Fruit fly (Drosophila melanogaster) whole organism, wandering third instar larva: ENCODE results near the gene CG8461.

Source experiments
- Abd-B ChIP-seq: fragments of >200 bp; optimal IDR thresholded peaks from 2 replicates; lab custom pipeline; 2017; ENCODE audit warnings: missing biosample characterization, missing genetic modification characterization
- CG32264 ChIP-seq: fragments of 200-800 bp; sonication (Bioruptor generic); optimal IDR thresholded peaks from 2 replicates; lab custom pipeline; 2016; ENCODE audit warnings: missing biosample characterization, missing genetic modification characterization
- CG9705 ChIP-seq: fragments of 200-800 bp; sonication (Bioruptor generic); optimal IDR thresholded peaks from 2 replicates; lab custom pipeline; 2018; ENCODE audit warnings: missing biosample characterization, mild to moderate bottlenecking, missing genetic modification characterization
- CrebA ChIP-seq: fragments of 200-800 bp; sonication (Bioruptor generic); optimal IDR thresholded peaks from 2 replicates; lab custom pipeline; 2016; ENCODE audit warnings: missing biosample characterization, mild to moderate bottlenecking, missing genetic modification characterization, borderline replicate concordance
- Dfd ChIP-seq: fragments of >200 bp; optimal IDR thresholded peaks from 2 replicates; lab custom pipeline; 2017; ENCODE audit warnings: missing biosample characterization, missing genetic modification characterization
- Dif ChIP-seq: fragments of 200-275, 200-300 bp; sonication (Bioruptor generic); optimal IDR thresholded peaks from 2 replicates; lab custom pipeline; 2018; ENCODE audit warnings: missing biosample characterization, missing genetic modification characterization; ENCODE audit not compliant: partially characterized antibody
- GATAd ChIP-seq: sonication (Bioruptor generic); optimal IDR thresholded peaks from 2 replicates; lab custom pipeline; 2016; ENCODE audit warnings: missing biosample characterization, missing genetic modification characterization
- HLH106 ChIP-seq: fragments of 200-800 bp; optimal IDR thresholded peaks from 3 replicates; lab custom pipeline; 2019; ENCODE audit warnings: missing biosample characterization, mild to moderate bottlenecking, missing genetic modification characterization, moderate library complexity
- Hnf4 ChIP-seq: fragments of 200-800 bp; sonication (Bioruptor generic); optimal IDR thresholded peaks from 2 replicates; lab custom pipeline; 2016; ENCODE audit warnings: missing biosample characterization, mild to moderate bottlenecking, missing genetic modification characterization
- Hr78 ChIP-seq: fragments of >200 bp; optimal IDR thresholded peaks from 2 replicates; lab custom pipeline; 2017; ENCODE audit warnings: missing biosample characterization, missing genetic modification characterization
- Hr83 ChIP-seq: fragments of 200-300 bp; sonication (Bioruptor generic); optimal IDR thresholded peaks from 2 replicates; lab custom pipeline; 2016; ENCODE audit warnings: missing biosample characterization, mild to moderate bottlenecking, missing genetic modification characterization, moderate library complexity; ENCODE audit not compliant: poor library complexity, severe bottlenecking
- Jra ChIP-seq: sonication (Bioruptor generic); optimal IDR thresholded peaks from 2 replicates; lab custom pipeline; 2016; ENCODE audit warnings: missing biosample characterization, missing genetic modification characterization
- Mio ChIP-seq: sonication (Bioruptor generic); optimal IDR thresholded peaks from 2 replicates; lab custom pipeline; 2016; ENCODE audit warnings: missing biosample characterization, missing genetic modification characterization
- Myc ChIP-seq: fragments of >200 bp; optimal IDR thresholded peaks from 2 replicates; lab custom pipeline; 2017
- N ChIP-seq: fragments of >200 bp; optimal IDR thresholded peaks from 2 replicates; lab custom pipeline; 2018; ENCODE audit warnings: missing biosample characterization, missing external identifiers, missing genetic modification characterization
- OdsH ChIP-seq: fragments of 200-800 bp; sonication (Bioruptor generic); optimal IDR thresholded peaks from 2 replicates; lab custom pipeline; 2016; ENCODE audit warnings: missing biosample characterization, mild to moderate bottlenecking, missing genetic modification characterization
- Rel ChIP-seq, 2 experiments: fragments of 200-800 bp; sonication (Bioruptor generic) in 1 of 2; optimal IDR thresholded peaks; 2 replicates in 1 of 2; 3 replicates in 1 of 2; lab custom pipeline; 2016 to 2019; ENCODE audit warnings: mild to moderate bottlenecking in 2 of 2, missing biosample characterization in 2 of 2, missing genetic modification characterization in 2 of 2, moderate library complexity in 1 of 2
- Sp1 ChIP-seq: fragments of 200-800 bp; sonication (Bioruptor generic); optimal IDR thresholded peaks from 3 replicates; lab custom pipeline; 2019; ENCODE audit warnings: missing biosample characterization, mild to moderate bottlenecking, missing genetic modification characterization, moderate library complexity
- Vsx2 ChIP-seq: fragments of 200-300, 225-300 bp; sonication (Bioruptor generic); optimal IDR thresholded peaks from 2 replicates; lab custom pipeline; 2018; ENCODE audit warnings: missing biosample characterization, missing genetic modification characterization; ENCODE audit not compliant: partially characterized antibody
- br ChIP-seq: fragments of 200-800 bp; sonication (Bioruptor generic); optimal IDR thresholded peaks from 2 replicates; lab custom pipeline; 2016; ENCODE audit warnings: missing biosample characterization, missing genetic modification characterization
- brk ChIP-seq: fragments of 200-800 bp; sonication (Bioruptor generic); optimal IDR thresholded peaks from 2 replicates; lab custom pipeline; 2016; ENCODE audit warnings: missing biosample characterization, mild to moderate bottlenecking, missing genetic modification characterization
- dl ChIP-seq, 2 experiments: fragments of 175-275, 200-275 bp in 1 of 2; fragments of 200-275 bp in 1 of 2; sonication (Bioruptor generic); optimal IDR thresholded peaks; lab custom pipeline; 2018; ENCODE audit warnings: mild to moderate bottlenecking in 2 of 2, missing biosample characterization in 2 of 2, missing genetic modification characterization in 2 of 2, moderate library complexity in 2 of 2; ENCODE audit not compliant: partially characterized antibody in 2 of 2, insufficient read depth in 1 of 2
- dmrt93B ChIP-seq: fragments of 200-800 bp; sonication (Bioruptor generic); optimal IDR thresholded peaks from 2 replicates; lab custom pipeline; 2018; ENCODE audit warnings: missing biosample characterization, mild to moderate bottlenecking, missing genetic modification characterization
- dsf ChIP-seq: sonication (Bioruptor generic); optimal IDR thresholded peaks from 2 replicates; lab custom pipeline; 2016; ENCODE audit warnings: missing biosample characterization, missing genetic modification characterization, borderline replicate concordance
- ey ChIP-seq: fragments of 200-800 bp; sonication (Bioruptor generic); optimal IDR thresholded peaks from 2 replicates; lab custom pipeline; 2016; ENCODE audit warnings: missing biosample characterization, missing genetic modification characterization
- foxo ChIP-seq, 2 experiments: fragments of 200-800 bp; sonication (Bioruptor generic); optimal IDR thresholded peaks; 2 replicates in 1 of 2; 3 replicates in 1 of 2; lab custom pipeline; 2016 to 2017; ENCODE audit warnings: missing biosample characterization in 2 of 2, missing genetic modification characterization in 2 of 2
- fru ChIP-seq: fragments of 200-800 bp; sonication (Bioruptor generic); optimal IDR thresholded peaks from 3 replicates; lab custom pipeline; 2016; ENCODE audit warnings: missing biosample characterization, mild to moderate bottlenecking, missing genetic modification characterization
- h ChIP-seq: fragments of 200-800 bp; sonication (Bioruptor generic); optimal IDR thresholded peaks from 3 replicates; lab custom pipeline; 2016; ENCODE audit warnings: missing biosample characterization, mild to moderate bottlenecking, missing genetic modification characterization
- jim ChIP-seq: fragments of 175-275, 200-325 bp; sonication (Bioruptor generic); optimal IDR thresholded peaks from 2 replicates; lab custom pipeline; 2016; ENCODE audit warnings: missing biosample characterization, mild to moderate bottlenecking, missing genetic modification characterization
- lola ChIP-seq: fragments of >200 bp; optimal IDR thresholded peaks from 2 replicates; lab custom pipeline; 2017; ENCODE audit warnings: missing biosample characterization, missing genetic modification characterization
- pan ChIP-seq: fragments of >200 bp; optimal IDR thresholded peaks from 2 replicates; lab custom pipeline; 2017
- psq ChIP-seq: fragments of 200-800 bp; sonication (Bioruptor generic); optimal IDR thresholded peaks from 3 replicates; lab custom pipeline; 2017; ENCODE audit warnings: missing biosample characterization, mild to moderate bottlenecking, missing genetic modification characterization, moderate library complexity
- rgr ChIP-seq: fragments of 200-800 bp; sonication (Bioruptor generic); optimal IDR thresholded peaks from 3 replicates; lab custom pipeline; 2016; ENCODE audit warnings: missing biosample characterization, mild to moderate bottlenecking, missing genetic modification characterization
- sage ChIP-seq: fragments of 200-800 bp; sonication (Bioruptor generic); optimal IDR thresholded peaks from 2 replicates; lab custom pipeline; 2016; ENCODE audit warnings: missing biosample characterization, mild to moderate bottlenecking, missing genetic modification characterization
- sv ChIP-seq: fragments of 200-800 bp; sonication (Bioruptor generic); optimal IDR thresholded peaks from 3 replicates; lab custom pipeline; 2016; ENCODE audit warnings: missing biosample characterization, missing genetic modification characterization
- tai ChIP-seq: sonication (Bioruptor generic); optimal IDR thresholded peaks from 2 replicates; lab custom pipeline; 2016; ENCODE audit warnings: missing biosample characterization, missing genetic modification characterization
- usp ChIP-seq: fragments of >200 bp; optimal IDR thresholded peaks from 2 replicates; lab custom pipeline; 2017; ENCODE audit warnings: missing biosample characterization, missing genetic modification characterization
- woc ChIP-seq: sonication (Bioruptor generic); optimal IDR thresholded peaks from 2 replicates; lab custom pipeline; 2016; ENCODE audit warnings: missing biosample characterization, mild to moderate bottlenecking, missing genetic modification characterization

CG8461 gene

DNA sequence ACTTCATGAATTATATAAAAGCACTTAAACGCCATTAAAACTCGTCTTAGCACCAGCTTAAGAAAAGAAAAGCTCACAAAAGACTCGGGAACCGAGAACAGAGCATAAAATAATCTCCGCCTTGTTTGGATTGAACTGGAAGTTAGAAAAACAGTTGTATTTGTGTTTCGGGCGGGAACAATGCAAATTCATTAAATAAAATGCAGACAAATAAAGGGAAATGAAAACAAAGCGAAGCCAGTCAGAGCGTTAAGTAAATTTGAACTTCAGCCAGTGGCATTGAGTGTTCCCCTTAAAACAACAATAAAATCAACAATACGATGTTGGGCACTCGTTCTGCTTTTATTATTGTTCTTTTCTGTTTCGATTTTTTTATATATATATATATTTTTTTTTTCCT is 13.2 kb upstream of the CG8461 start:
- TF ChIP-seq h (GFP tag; lab: Kevin White, UChicago) (no peak), Rel (GFP tag; optimal IDR thresholded peaks at IDR 0.05; lab: Kevin White, UChicago) (no peak), Rel (tag; optimal IDR thresholded peaks at IDR 0.05; lab: Kevin White, UChicago) (no peak), N (GFP tag; lab: Kevin White, UChicago) (no peak), fru (no peak), psq (GFP tag; lab: Kevin White, UChicago) (no peak), dsf (GFP tag; lab: Kevin White, UChicago) (no peak), Hr78 (GFP tag; lab: Kevin White, UChicago) (no peak), GATAd (no peak), HLH106 (no peak), CG9705 (no peak), Dfd (GFP tag; lab: Kevin White, UChicago) (no peak), tai (no peak), woc (GFP tag; lab: Kevin White, UChicago) (no peak), Hnf4 (GFP tag; lab: Kevin White, UChicago) (no peak), Abd-B (no peak), br (GFP tag; lab: Kevin White, UChicago) (no peak)

DNA sequence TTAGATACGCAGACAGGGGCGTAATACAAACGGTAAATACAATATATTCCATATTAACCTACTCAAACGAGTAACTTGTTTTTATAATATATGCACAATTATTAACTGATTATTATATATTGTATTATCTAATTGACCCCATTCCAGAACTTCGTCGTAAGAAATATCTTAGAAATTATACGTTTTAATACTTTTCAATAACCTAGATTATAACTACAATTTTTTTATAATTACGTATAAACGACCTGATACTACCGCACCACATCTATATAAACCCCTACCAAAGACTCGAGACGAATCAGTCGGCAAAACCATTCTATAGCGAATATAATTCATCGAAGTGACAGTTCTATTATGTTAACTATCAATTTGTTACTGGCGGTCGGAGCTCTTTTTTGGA is 7.3 kb upstream of the CG8461 start, which contains the start of gene Cyp313a1:
Cyp313a1 (plus strand) TSS at position 301 of the 400 bp plus-strand sequence.
- no peak for TF ChIP-seq Rel (GFP tag; optimal IDR thresholded peaks at IDR 0.05; lab: Kevin White, UChicago)
- TF ChIP-seq Rel (tag; optimal IDR thresholded peaks at IDR 0.05; lab: Kevin White, UChicago) = no peak
- no peak for TF ChIP-seq Mio (GFP tag; lab: Kevin White, UChicago)
- no peak for TF ChIP-seq woc (GFP tag; lab: Kevin White, UChicago)
- TF ChIP-seq rgr = no peak

DNA sequence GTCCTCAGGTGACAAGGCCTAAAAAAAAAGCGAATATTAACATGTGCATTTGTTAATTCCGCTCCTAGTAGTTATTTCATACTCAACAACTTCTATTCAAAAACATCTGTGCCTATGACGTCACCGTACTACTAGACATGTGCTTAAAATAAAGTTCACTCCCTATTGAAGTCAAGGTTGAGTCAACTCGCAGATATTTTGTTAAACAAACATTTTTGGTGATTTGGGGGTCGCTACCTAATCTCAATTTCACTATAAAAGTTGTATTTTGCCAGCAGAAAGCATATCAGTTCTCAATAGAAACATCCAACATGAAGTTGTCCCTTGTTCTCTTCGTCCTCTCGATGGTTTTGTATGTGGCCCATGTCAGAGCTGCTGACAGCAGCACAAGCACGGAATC is 3.3 kb upstream of the CG8461 start, which contains the start of gene CG34273:
CG34273 (plus strand) TSS at position 301 of the 400 bp plus-strand sequence.
- TF ChIP-seq GATAd (no peak), pan (no peak), Abd-B (no peak), ey (no peak)

DNA sequence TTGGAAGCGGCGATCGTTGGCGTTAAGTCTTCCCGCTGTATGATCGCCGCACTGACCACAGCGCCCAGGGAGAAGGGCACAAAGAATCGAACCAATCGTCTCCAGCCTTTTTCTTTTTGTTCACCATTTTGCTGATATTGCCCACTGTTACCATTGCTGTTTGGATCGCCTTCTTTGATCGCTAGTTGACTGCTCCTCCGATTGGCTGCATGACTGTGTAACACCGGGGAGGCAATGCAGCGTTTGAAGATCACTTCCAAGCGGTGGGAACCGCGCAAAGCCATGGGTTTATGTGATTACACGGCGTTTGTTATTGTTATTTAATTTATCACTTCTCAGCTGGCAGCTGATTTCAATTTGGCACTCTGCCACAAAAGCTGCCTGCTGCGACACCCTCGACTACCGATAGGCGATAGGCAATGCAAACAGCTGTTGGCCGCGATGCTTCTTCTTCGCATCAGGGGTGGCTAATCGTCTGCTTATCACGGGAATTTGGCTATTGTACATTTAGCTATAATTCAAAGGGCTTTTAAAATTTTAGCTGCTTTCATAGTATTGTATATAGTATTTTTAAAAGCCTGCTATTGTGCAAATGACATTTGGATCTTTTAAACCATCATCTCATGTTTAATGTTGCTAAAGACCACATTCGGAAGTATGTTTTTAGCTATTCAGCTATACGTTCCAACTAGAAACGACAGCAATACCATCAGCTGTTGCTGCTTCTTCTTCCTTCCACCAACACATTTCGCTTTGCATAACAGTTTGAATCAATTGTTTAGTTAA is 2.1 kb downstream of the CG8461 start, which contains the start of the genes HtrA2 and mRpL11:
HtrA2 (minus strand) TSS at position 590 of the 786 bp plus-strand sequence.
mRpL11 (plus strand) TSS at position 716 of the 786 bp plus-strand sequence.
- TF ChIP-seq woc (GFP tag; lab: Kevin White, UChicago) (peak; percentile 95), Dfd (GFP tag; lab: Kevin White, UChicago) (no peak), Hr78 (GFP tag; lab: Kevin White, UChicago) (no peak), sage (GFP tag; lab: Kevin White, UChicago) (no peak), psq (GFP tag; lab: Kevin White, UChicago) (peak; percentile 21), fru (peak; percentile 32), lola (GFP tag; lab: Kevin White, UChicago) (no peak), Jra (GFP tag; lab: Kevin White, UChicago) (no peak), usp (GFP tag; lab: Kevin White, UChicago) (no peak), ey (peak; percentile 58), GATAd (no peak), dmrt93B (GFP tag; lab: Kevin White, UChicago) (no peak), CG32264 (GFP tag; lab: Kevin White, UChicago) (no peak), Rel (GFP tag; optimal IDR thresholded peaks at IDR 0.05; lab: Kevin White, UChicago) (no peak), Rel (tag; optimal IDR thresholded peaks at IDR 0.05; lab: Kevin White, UChicago) (no peak), tai (no peak), Vsx2 (GFP tag; lab: Kevin White, UChicago) (peak; percentile 54), Sp1 (GFP tag; lab: Kevin White, UChicago) (no peak), dsf (GFP tag; lab: Kevin White, UChicago) (no peak), Hr83 (peak; percentile 41), sv (GFP tag; lab: Kevin White, UChicago) (peak; percentile 41), HLH106 (no peak), OdsH (GFP tag; lab: Kevin White, UChicago) (no peak), pan (no peak), h (GFP tag; lab: Kevin White, UChicago) (peak; percentile 63), Myc (peak; percentile 100), dl (GFP tag; optimal IDR thresholded peaks at IDR 0.05; lab: Kevin White, UChicago; ENCODE audit: insufficient read depth in 1 of 2, partially characterized antibody in 2 of 2) (peak in 1 of 2 experiments; percentile 16), foxo (GFP tag; optimal IDR thresholded peaks at IDR 0.05; lab: Kevin White, UChicago) (peak in 1 of 2 experiments; percentile 41), Abd-B (no peak), CG9705 (peak; percentile 37), Mio (GFP tag; lab: Kevin White, UChicago) (no peak), N (GFP tag; lab: Kevin White, UChicago) (no peak), Hnf4 (GFP tag; lab: Kevin White, UChicago) (peak; percentile 55), br (GFP tag; lab: Kevin White, UChicago) (peak; percentile 65), CrebA (GFP tag; lab: Kevin White, UChicago) (no peak), rgr (no peak), jim (GFP tag; lab: Kevin White, UChicago) (no peak), brk (GFP tag; lab: Kevin White, UChicago) (no peak), Dif (GFP tag; lab: Kevin White, UChicago) (peak; percentile 83)
